Worm (Caenorhabditis elegans) whole organism, L2 larva: ENCODE measurements around the gene C15H9.4.

ENCODE experiments used
- F13H6.1 ChIP-seq: sonication (generic microtip); optimal IDR thresholded peaks from 2 replicates; lab custom pipeline; 2016; ENCODE audit warnings: missing genetic modification characterization, missing compliant biosample characterization
- R02D3.7 ChIP-seq: fragments of 150-350 bp; optimal IDR thresholded peaks from 2 replicates; lab custom pipeline; 2014; ENCODE audit warnings: missing biosample characterization, missing genetic modification characterization
- ZK546.5 ChIP-seq: sonication (generic microtip); optimal IDR thresholded peaks from 2 replicates; lab custom pipeline; 2017; ENCODE audit warnings: missing biosample characterization, missing genetic modification characterization
- aly-2 ChIP-seq: fragments of 150-350 bp; optimal IDR thresholded peaks from 2 replicates; lab custom pipeline; 2014; ENCODE audit warnings: missing biosample characterization, missing genetic modification characterization
- ama-1 ChIP-seq: fragments of 150-350 bp; optimal IDR thresholded peaks from 2 replicates; lab custom pipeline; 2018; ENCODE audit warnings: inconsistent platforms
- ceh-16 ChIP-seq: fragments of 150-350 bp; optimal IDR thresholded peaks from 2 replicates; lab custom pipeline; 2014; ENCODE audit warnings: missing biosample characterization, missing genetic modification characterization
- ceh-82 ChIP-seq: fragments of 150-350 bp; optimal IDR thresholded peaks from 2 replicates; lab custom pipeline; 2014; ENCODE audit warnings: missing biosample characterization, missing genetic modification characterization
- dmd-4 ChIP-seq: sonication (generic microtip); optimal IDR thresholded peaks from 2 replicates; lab custom pipeline; 2017; ENCODE audit warnings: missing biosample characterization, missing genetic modification characterization
- egl-27 ChIP-seq: sonication (generic microtip); optimal IDR thresholded peaks from 3 replicates; lab custom pipeline; 2017; ENCODE audit warnings: missing biosample characterization, missing genetic modification reagents, missing genetic modification characterization
- elt-1 ChIP-seq: fragments of 150-350 bp; optimal IDR thresholded peaks from 2 replicates; lab custom pipeline; 2014; ENCODE audit warnings: missing biosample characterization, missing genetic modification characterization
- elt-3 ChIP-seq: sonication (generic microtip); optimal IDR thresholded peaks from 2 replicates; lab custom pipeline; 2017; ENCODE audit warnings: missing biosample characterization, missing genetic modification characterization
- fos-1 ChIP-seq: fragments of 150-350 bp; optimal IDR thresholded peaks from 2 replicates; lab custom pipeline; 2014; ENCODE audit warnings: missing biosample characterization, missing genetic modification characterization
- gmeb-1 ChIP-seq: fragments of 150-350 bp; optimal IDR thresholded peaks from 2 replicates; lab custom pipeline; 2014; ENCODE audit warnings: missing biosample characterization, missing genetic modification characterization
- lin-11 ChIP-seq: fragments of 150-350 bp; sonication (generic microtip); optimal IDR thresholded peaks from 2 replicates; lab custom pipeline; 2014; ENCODE audit warnings: missing biosample characterization, missing genetic modification characterization, inconsistent platforms, mixed read lengths
- lsy-2 ChIP-seq, 2 experiments: fragments of 150-350 bp in 1 of 2; sonication (generic microtip) in 1 of 2; optimal IDR thresholded peaks; 2 replicates each; lab custom pipeline; 2014 to 2017; ENCODE audit warnings: missing biosample characterization in 2 of 2, missing genetic modification characterization in 2 of 2
- mab-5 ChIP-seq: fragments of 150-350 bp; optimal IDR thresholded peaks from 2 replicates; lab custom pipeline; 2014; ENCODE audit warnings: missing biosample characterization, missing genetic modification characterization
- mdl-1 ChIP-seq, 2 experiments: fragments of 150-350 bp in 1 of 2; sonication (generic microtip) in 1 of 2; optimal IDR thresholded peaks; 2 replicates each; lab custom pipeline; 2017; ENCODE audit warnings: missing biosample characterization in 2 of 2, missing genetic modification characterization in 2 of 2
- nhr-11 ChIP-seq: fragments of 150-350 bp; optimal IDR thresholded peaks from 2 replicates; lab custom pipeline; 2014; ENCODE audit warnings: missing biosample characterization, missing genetic modification characterization
- nhr-12 ChIP-seq: fragments of 150-350 bp; optimal IDR thresholded peaks from 2 replicates; lab custom pipeline; 2014; ENCODE audit warnings: missing biosample characterization, missing genetic modification characterization
- nhr-129 ChIP-seq: fragments of 150-350 bp; optimal IDR thresholded peaks from 2 replicates; lab custom pipeline; 2014; ENCODE audit warnings: missing biosample characterization, missing genetic modification characterization
- nhr-21 ChIP-seq: fragments of 150-350 bp; optimal IDR thresholded peaks from 2 replicates; lab custom pipeline; 2014; ENCODE audit warnings: missing biosample characterization, missing genetic modification characterization
- nhr-23 ChIP-seq: fragments of 150-350 bp; optimal IDR thresholded peaks from 2 replicates; lab custom pipeline; 2014; ENCODE audit warnings: missing biosample characterization, missing genetic modification reagents, missing genetic modification characterization
- nhr-237 ChIP-seq: fragments of 150-350 bp; optimal IDR thresholded peaks from 2 replicates; lab custom pipeline; 2014; ENCODE audit warnings: missing biosample characterization, missing genetic modification characterization
- nhr-25 ChIP-seq: fragments of 150-350 bp; sonication (generic microtip); optimal IDR thresholded peaks from 3 replicates; lab custom pipeline; 2014; ENCODE audit warnings: missing biosample characterization, missing genetic modification characterization
- nhr-6 ChIP-seq: fragments of 150-350 bp; optimal IDR thresholded peaks from 2 replicates; lab custom pipeline; 2014; ENCODE audit warnings: missing biosample characterization, missing genetic modification characterization
- sem-4 ChIP-seq: fragments of 150-350 bp; optimal IDR thresholded peaks from 2 replicates; lab custom pipeline; 2014; ENCODE audit warnings: missing biosample characterization, missing genetic modification reagents, missing genetic modification characterization
- sma-3 ChIP-seq: sonication (generic microtip); optimal IDR thresholded peaks from 2 replicates; lab custom pipeline; 2016; ENCODE audit warnings: missing genetic modification reagents, missing genetic modification characterization, missing compliant biosample characterization
- sma-9 ChIP-seq, 2 experiments: fragments of 150-350 bp in 1 of 2; sonication (generic microtip) in 1 of 2; optimal IDR thresholded peaks; 2 replicates each; lab custom pipeline; 2014 to 2016; ENCODE audit warnings: missing genetic modification characterization in 2 of 2, mild to moderate bottlenecking in 1 of 2, missing biosample characterization in 1 of 2, missing compliant biosample characterization in 1 of 2, missing genetic modification reagents in 1 of 2, moderate library complexity in 1 of 2
- snpc-4 ChIP-seq: fragments of 150-350 bp; optimal IDR thresholded peaks from 2 replicates; lab custom pipeline; 2014; ENCODE audit warnings: missing biosample characterization, missing genetic modification characterization
- unc-39 ChIP-seq: fragments of 150-350 bp; optimal IDR thresholded peaks from 2 replicates; lab custom pipeline; 2014; ENCODE audit warnings: missing biosample characterization, missing genetic modification characterization
- unc-62 ChIP-seq: fragments of 150-350 bp; optimal IDR thresholded peaks from 2 replicates; lab custom pipeline; 2014; ENCODE audit warnings: missing biosample characterization, missing genetic modification reagents, missing genetic modification characterization
- ztf-1 ChIP-seq: fragments of 200-800 bp; sonication (Bioruptor generic); conservative IDR thresholded peaks from 2 replicates; pipeline ENCODE4 v1.3.6; 2022; ENCODE audit warnings: missing genetic modification characterization, missing compliant biosample characterization

C15H9.4 gene

ce11 chrX:6066618-6067017, 30.8 kb upstream of the C15H9.4 start:
- TF ChIP-seq mdl-1 (tag; optimal IDR thresholded peaks at IDR 0.05; lab: Kevin White, UChicago) (no peak), ZK546.5 (no peak), nhr-21 (peak; percentile 38), ceh-82 (no peak), unc-62 (GFP tag; lab: Kevin White, UChicago) (no peak)
- TF ChIP-seq, all 48 proteins: peak for 1

ce11 chrX:6075209-6075608, 22.2 kb upstream of the C15H9.4 start, which contains the start of gene lgc-58:
Gene lgc-58 (plus strand): TSS chrX:6075509.
- TF ChIP-seq elt-1 (tag; lab: Kevin White, UChicago), result no peak
- TF ChIP-seq aly-2, result no peak
- no peak for TF ChIP-seq nhr-25 (tag; lab: Kevin White, UChicago)

- TF ChIP-seq nhr-25 (tag; lab: Kevin White, UChicago), result peak; percentile 4
- TF ChIP-seq sma-9 (GFP tag; optimal IDR thresholded peaks at IDR 0.05; lab: Kevin White, UChicago), result peak; percentile 52
- no peak for TF ChIP-seq sma-9 (tag; optimal IDR thresholded peaks at IDR 0.05; lab: Kevin White, UChicago)
- no peak for TF ChIP-seq nhr-6 (tag; lab: Kevin White, UChicago)
- peak; percentile 52 for TF ChIP-seq fos-1 (tag; lab: Kevin White, UChicago)
- no peak for TF ChIP-seq elt-3
- no peak for TF ChIP-seq lin-11
- no peak for TF ChIP-seq snpc-4 (tag; lab: Kevin White, UChicago)
These were observed 15.7 kb upstream of the C15H9.4 start for ce11 chrX:6081793-6082192.

ce11 chrX:6082660-6083059, 14.8 kb upstream of the C15H9.4 start, which contains the start of gene C45B2.3:
Gene C45B2.3 (plus strand): TSS chrX:6082960.
- no peak for TF ChIP-seq nhr-11 (tag; lab: Kevin White, UChicago)
- no peak for TF ChIP-seq R02D3.7 (tag; lab: Kevin White, UChicago)
- no peak for TF ChIP-seq gmeb-1 (tag; lab: Kevin White, UChicago)
- TF ChIP-seq nhr-23 (tag; lab: Kevin White, UChicago), result no peak
- TF ChIP-seq nhr-12 (tag; lab: Kevin White, UChicago), result no peak
- TF ChIP-seq ceh-82, result no peak
- no peak for TF ChIP-seq F13H6.1 (tag; lab: Kevin White, UChicago)
- TF ChIP-seq nhr-25 (tag; lab: Kevin White, UChicago), result no peak
- TF ChIP-seq nhr-237, result no peak

ce11 chrX:6084439-6084838, 13.0 kb upstream of the C15H9.4 start, which contains the start of gene C45B2.2:
Gene C45B2.2 (plus strand): TSS chrX:6084739.
- no peak for TF ChIP-seq lin-11
- no peak for TF ChIP-seq egl-27 (tag; lab: Kevin White, UChicago)
- TF ChIP-seq mab-5 (tag; lab: Kevin White, UChicago), result no peak
- TF ChIP-seq elt-3, result no peak
- TF ChIP-seq nhr-237, result no peak
- TF ChIP-seq fos-1 (tag; lab: Kevin White, UChicago), result no peak
- TF ChIP-seq ZK546.5, result no peak
- TF ChIP-seq sma-3 (GFP tag; lab: Kevin White, UChicago), result no peak
- TF ChIP-seq nhr-23 (tag; lab: Kevin White, UChicago), result no peak
- TF ChIP-seq ama-1 (lab: Kevin White, UChicago), result no peak
- no peak for TF ChIP-seq nhr-21
- TF ChIP-seq lsy-2 (tag; optimal IDR thresholded peaks at IDR 0.05; lab: Kevin White, UChicago), result no peak
- TF ChIP-seq sma-9 (GFP tag; optimal IDR thresholded peaks at IDR 0.05; lab: Kevin White, UChicago), result no peak
- TF ChIP-seq sma-9 (tag; optimal IDR thresholded peaks at IDR 0.05; lab: Kevin White, UChicago), result no peak
- TF ChIP-seq ceh-16, result no peak
- TF ChIP-seq ztf-1, result no peak
- TF ChIP-seq F13H6.1 (tag; lab: Kevin White, UChicago), result no peak
- no peak for TF ChIP-seq sem-4 (tag; lab: Kevin White, UChicago)
- TF ChIP-seq nhr-6 (tag; lab: Kevin White, UChicago), result no peak
- no peak for TF ChIP-seq dmd-4 (tag; lab: Kevin White, UChicago)
- no peak for TF ChIP-seq nhr-129

- no peak for TF ChIP-seq mdl-1 (tag; optimal IDR thresholded peaks at IDR 0.05; lab: Kevin White, UChicago)
- TF ChIP-seq unc-39, result no peak
- TF ChIP-seq, all 48 proteins: peak for 0
These were observed 11.6 kb upstream of the C15H9.4 start, which contains the start of gene C45B2.1 for ce11 chrX:6085824-6086223. Gene C45B2.1 (plus strand): TSS chrX:6086124.
